Fruit fly (Drosophila melanogaster) whole organism, adult: ENCODE measurements around the gene CG9692.

Source experiments
- CG12768 ChIP-seq: fragments of 200-800 bp; sonication (Bioruptor generic); optimal IDR thresholded peaks from 2 replicates; lab custom pipeline; 2017; ENCODE audit warnings: missing biosample characterization, missing genetic modification characterization, mild to moderate bottlenecking, moderate library complexity, missing genetic modification reagents
- bab1 ChIP-seq: fragments of 200-800 bp; sonication (Bioruptor generic); optimal IDR thresholded peaks from 3 replicates; lab custom pipeline; 2019; ENCODE audit warnings: missing biosample characterization, mild to moderate bottlenecking, missing genetic modification characterization, moderate library complexity
- cnc ChIP-seq, 2 experiments: fragments of >200 bp; optimal IDR thresholded peaks; 2 replicates each; lab custom pipeline; 2017
- kay ChIP-seq: fragments of 200-800 bp; sonication (Bioruptor generic); peaks from one replicate; lab custom pipeline; 2016; ENCODE audit warnings: missing biosample characterization, missing genetic modification characterization, borderline replicate concordance
- ovo ChIP-seq: fragments of 200-800 bp; sonication (Bioruptor generic); optimal IDR thresholded peaks from 2 replicates; lab custom pipeline; 2016; ENCODE audit warnings: missing biosample characterization, missing genetic modification characterization
- pad ChIP-seq: fragments of 200-800 bp; sonication (Bioruptor generic); optimal IDR thresholded peaks from 3 replicates; lab custom pipeline; 2017; ENCODE audit warnings: missing biosample characterization, missing genetic modification characterization, mild to moderate bottlenecking, moderate library complexity, missing genetic modification reagents
- tj ChIP-seq: fragments of 200-800 bp; sonication (Bioruptor generic); optimal IDR thresholded peaks from 3 replicates; lab custom pipeline; 2017; ENCODE audit warnings: missing biosample characterization, mild to moderate bottlenecking, missing genetic modification characterization, moderate library complexity
- toe ChIP-seq: fragments of 200-800 bp; sonication (Bioruptor generic); optimal IDR thresholded peaks from 2 replicates; lab custom pipeline; 2016; ENCODE audit warnings: missing biosample characterization, missing genetic modification characterization

- TF ChIP-seq ovo (no peak), tj (no peak), kay (GFP tag; lab: Kevin White, UChicago) (no peak), toe (GFP tag; lab: Kevin White, UChicago) (no peak), pad (GFP tag; lab: Kevin White, UChicago) (no peak), CG12768 (GFP tag; lab: Kevin White, UChicago) (no peak), cnc (optimal IDR thresholded peaks at IDR 0.05; lab: Kevin White, UChicago) (no peak), bab1 (GFP tag; lab: Kevin White, UChicago) (no peak)
Measured at dm6 chr3L:16751487-16752054, 46.8 kb downstream of the CG9692 start.
